Worm (Caenorhabditis elegans): ENCODE results near the gene dbl-1.

DNA sequence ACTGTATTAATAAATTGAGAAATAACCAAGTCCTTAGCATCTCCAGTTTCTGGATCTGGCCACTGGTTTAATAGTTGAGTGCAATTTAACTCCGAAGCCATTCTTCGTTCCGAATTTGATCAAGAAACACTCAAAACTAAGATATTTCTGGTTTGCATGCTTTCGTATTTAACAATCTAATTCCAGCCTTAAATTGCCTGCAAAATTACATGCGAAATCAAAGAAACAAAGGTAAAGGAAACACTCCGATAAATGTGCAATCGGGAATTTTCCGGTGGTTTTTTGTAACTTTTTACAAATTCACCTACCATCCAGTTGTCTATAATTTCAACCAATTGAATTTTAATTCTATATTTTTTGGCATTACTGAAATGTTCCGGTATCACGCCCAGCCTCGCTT lies 43.9 kb downstream of the dbl-1 start, which contains the start of gene dmsr-10:
- no peak for TF ChIP-seq fkh-10 (GFP tag; optimal IDR thresholded peaks at IDR 0.05)
- TF ChIP-seq lin-15B (tag; optimal IDR thresholded peaks at IDR 0.05): no peak
- TF ChIP-seq unc-39 (tag; optimal IDR thresholded peaks at IDR 0.05): no peak
- no peak for TF ChIP-seq nhr-77 (tag; optimal IDR thresholded peaks at IDR 0.05)
- TF ChIP-seq hlh-30 (tag; optimal IDR thresholded peaks at IDR 0.05; ENCODE audit: insufficient read depth): no peak
- no peak for TF ChIP-seq nhr-102 (tag; optimal IDR thresholded peaks at IDR 0.05)
- TF ChIP-seq zip-2 (tag; optimal IDR thresholded peaks at IDR 0.05): no peak
